Worm (Caenorhabditis elegans) whole organism, midembryonic: Measurements from ENCODE around the gene djr-1.1.

Experiments
- T22C8.4 ChIP-seq: fragments of 200-800 bp; sonication (Bioruptor generic); IDR thresholded peaks from 2 replicates; pipeline ENCODE4 v1.3.6; 2022; ENCODE audit warnings: missing genetic modification characterization, missing compliant biosample characterization
- flt-1 ChIP-seq: fragments of 200-800 bp; sonication (Bioruptor generic); IDR thresholded peaks from 2 replicates; pipeline ENCODE4 v1.3.6; 2022; ENCODE audit warnings: missing genetic modification characterization, missing compliant biosample characterization
- klf-2 ChIP-seq: fragments of 200-800 bp; sonication (Bioruptor generic); conservative IDR thresholded peaks from 2 replicates; pipeline ENCODE4 v1.3.6; 2022; ENCODE audit warnings: missing genetic modification reagents, missing genetic modification characterization, missing compliant biosample characterization
- ztf-23 ChIP-seq: fragments of 200-800 bp; sonication (Bioruptor generic); IDR thresholded peaks from 2 replicates; pipeline ENCODE4 v1.3.6; 2022; ENCODE audit warnings: missing genetic modification reagents, missing genetic modification characterization, missing compliant biosample characterization
- ztf-29 ChIP-seq: fragments of 200-800 bp; sonication (Bioruptor generic); IDR thresholded peaks from 2 replicates; pipeline ENCODE4 v1.3.6; 2022; ENCODE audit warnings: missing genetic modification reagents, missing genetic modification characterization, missing compliant biosample characterization

ce11 chrII:255124-255523 lies 35.3 kb upstream of the djr-1.1 start:
- peak; percentile 84 for TF ChIP-seq ztf-29 (GFP tag; lab: Robert Waterston, UW)
- peak; percentile 58 for TF ChIP-seq klf-2
- peak; percentile 89 for TF ChIP-seq flt-1
- peak; percentile 93 for TF ChIP-seq T22C8.4 (GFP tag; lab: Robert Waterston, UW)
- TF ChIP-seq ztf-23 (GFP tag; lab: Robert Waterston, UW), result peak; percentile 87
